Worm (Caenorhabditis elegans): Measurements from ENCODE around the gene prdh-1.

prdh-1 gene

DNA sequence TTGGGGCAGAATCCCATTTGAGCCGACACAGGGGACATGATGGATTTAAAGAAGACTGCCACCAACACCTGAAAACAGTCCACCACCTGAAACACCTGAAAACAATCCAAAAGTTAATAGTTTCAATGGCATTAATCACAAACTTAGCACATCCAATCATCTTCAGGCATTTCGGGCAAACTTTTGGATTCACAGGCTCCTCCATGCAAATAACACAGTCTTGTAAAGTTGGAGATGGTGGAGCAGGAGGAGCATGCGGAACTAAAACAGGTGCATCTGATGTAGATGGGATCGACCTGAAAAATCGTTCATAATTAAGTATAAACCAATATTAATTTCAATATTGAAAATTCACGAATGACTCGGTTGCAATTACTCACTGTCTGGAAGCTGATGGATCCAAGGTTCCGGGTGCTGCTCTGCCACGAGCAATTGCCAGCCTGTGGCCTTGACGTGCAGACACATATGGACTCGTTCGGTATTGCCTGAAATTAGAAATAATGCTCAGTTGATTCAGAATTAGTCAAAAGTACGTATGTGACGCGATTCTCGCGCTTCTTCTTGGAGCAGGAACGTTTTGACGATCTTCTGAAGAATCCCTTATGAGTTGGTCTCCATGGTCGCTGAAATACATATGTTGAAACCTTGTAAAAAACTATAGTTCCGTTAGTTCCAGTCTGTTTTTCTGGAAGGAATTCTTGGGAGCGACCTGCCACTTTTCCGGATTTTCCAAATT lies 41.9 kb downstream of the prdh-1 start:
- no peak for TF ChIP-seq efl-1 (optimal IDR thresholded peaks at IDR 0.05)
- peak in 1 of 2 experiments; percentile 61 for TF ChIP-seq efl-1 (GFP tag; optimal IDR thresholded peaks at IDR 0.05 in 1 of 2)
- TF ChIP-seq unc-86 (tag; optimal IDR thresholded peaks at IDR 0.05) = no peak
- no peak for TF ChIP-seq nhr-76 (tag; optimal IDR thresholded peaks at IDR 0.05)
- TF ChIP-seq nhr-85 (tag) = peak; percentile 66

DNA sequence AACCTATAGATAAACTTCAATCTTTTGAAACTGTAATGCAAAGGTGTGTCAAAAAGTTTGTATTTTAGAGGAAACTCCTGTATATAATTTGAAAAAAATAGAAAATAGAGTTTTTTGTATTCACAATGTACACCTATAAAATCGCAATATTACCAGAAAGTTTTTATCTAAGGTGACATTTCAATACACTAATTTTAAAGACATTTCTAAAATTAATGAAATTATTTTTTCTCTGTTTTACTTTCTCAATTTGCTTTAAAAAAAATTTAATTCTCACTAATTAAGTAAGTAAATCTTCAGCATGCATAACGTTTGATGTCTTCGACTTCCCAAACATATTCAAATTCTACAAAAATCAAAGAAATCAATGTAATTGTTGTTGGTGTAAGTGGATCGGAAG lies 48.8 kb downstream of the prdh-1 start, which contains the start of gene rga-5:
Gene rga-5, plus strand, starts transcription at position 301 of the 400 bp plus-strand sequence.
- no peak for TF ChIP-seq mef-2 (tag; optimal IDR thresholded peaks at IDR 0.05)
- no peak for TF ChIP-seq aha-1 (tag; optimal IDR thresholded peaks at IDR 0.05)
- TF ChIP-seq alr-1 (tag; optimal IDR thresholded peaks at IDR 0.05; ENCODE audit: borderline replicate concordance) = no peak
- no peak for TF ChIP-seq dpl-1 (GFP tag; optimal IDR thresholded peaks at IDR 0.05)
- TF ChIP-seq rnt-1 (tag; optimal IDR thresholded peaks at IDR 0.05) = no peak
- no peak for TF ChIP-seq nhr-47 (tag; optimal IDR thresholded peaks at IDR 0.05)
- no peak for TF ChIP-seq fos-1 (tag; optimal IDR thresholded peaks at IDR 0.05)
- TF ChIP-seq nhr-90 (tag; optimal IDR thresholded peaks at IDR 0.05; ENCODE audit: poor library complexity) = no peak
- no peak for TF ChIP-seq unc-98 (GFP tag; IDR thresholded peaks at IDR 0.05)
- TF ChIP-seq irx-1 (tag; optimal IDR thresholded peaks at IDR 0.05) = no peak
- TF ChIP-seq vab-15 (tag; optimal IDR thresholded peaks at IDR 0.05) = no peak
- no peak for TF ChIP-seq ceh-63 (GFP tag; optimal IDR thresholded peaks at IDR 0.05)
- no peak for TF ChIP-seq nhr-71 (tag; optimal IDR thresholded peaks at IDR 0.05)
- no peak for TF ChIP-seq elt-2 (tag; optimal IDR thresholded peaks at IDR 0.05)
- TF ChIP-seq C16A3.4 (tag; optimal IDR thresholded peaks at IDR 0.05) = no peak

DNA sequence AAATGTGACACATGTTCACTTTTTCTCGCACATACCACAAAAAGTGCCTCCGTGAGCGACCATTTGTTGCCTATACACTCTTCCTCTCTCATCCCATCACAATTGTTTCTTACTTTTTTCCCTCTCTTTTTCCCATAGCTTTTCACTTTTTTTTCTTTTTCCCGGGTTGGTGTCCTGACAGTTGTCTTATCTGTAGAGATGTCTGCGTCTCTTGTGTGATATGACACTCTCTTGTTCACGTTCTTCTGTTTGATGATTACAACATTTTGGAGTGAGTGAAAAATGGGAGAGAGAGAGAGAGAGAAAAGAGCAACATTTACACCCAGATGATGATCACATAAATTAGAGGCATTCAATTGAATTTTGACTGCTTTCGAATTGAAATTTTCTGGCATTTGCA lies 50.1 kb downstream of the prdh-1 start:
- TF ChIP-seq ceh-8 (GFP tag; optimal IDR thresholded peaks at IDR 0.05) = no peak
- TF ChIP-seq hlh-4 (tag; optimal IDR thresholded peaks at IDR 0.05) = no peak
- peak; percentile 96 for TF ChIP-seq lin-14 (GFP tag; optimal IDR thresholded peaks at IDR 0.05)
- peak in 2 of 3 experiments; percentile 21 to 24 for TF ChIP-seq dpl-1 (GFP tag; optimal IDR thresholded peaks at IDR 0.05)
- no peak for TF ChIP-seq xbp-1 (tag; optimal IDR thresholded peaks at IDR 0.05)
- peak; percentile 48 for TF ChIP-seq C16A3.4 (tag; optimal IDR thresholded peaks at IDR 0.05)
- TF ChIP-seq isw-1 (GFP tag; IDR thresholded peaks at IDR 0.05) = no peak
- TF ChIP-seq grh-1 (GFP tag; IDR thresholded peaks at IDR 0.05) = no peak
- peak; percentile 88 for TF ChIP-seq nhr-71 (tag; optimal IDR thresholded peaks at IDR 0.05)
- no peak for TF ChIP-seq nhr-76 (tag; optimal IDR thresholded peaks at IDR 0.05)
- TF ChIP-seq mdl-1 (tag; optimal IDR thresholded peaks at IDR 0.05) = peak in 1 of 2 experiments; percentile 47
- TF ChIP-seq hlh-17 (GFP tag; optimal IDR thresholded peaks at IDR 0.05; ENCODE audit: borderline replicate concordance) = no peak
- peak; percentile 76 for TF ChIP-seq pag-3 (tag; optimal IDR thresholded peaks at IDR 0.05; ENCODE audit: borderline replicate concordance, insufficient read depth)
- no peak for TF ChIP-seq ceh-90 (tag; optimal IDR thresholded peaks at IDR 0.05)
- no peak for TF ChIP-seq ama-1 (optimal IDR thresholded peaks at IDR 0.05)
- peak; percentile 24 for TF ChIP-seq ztf-4 (tag; optimal IDR thresholded peaks at IDR 0.05)
- TF ChIP-seq nhr-47 (tag; optimal IDR thresholded peaks at IDR 0.05) = peak; percentile 43
- peak; percentile 18 for TF ChIP-seq unc-130 (tag; optimal IDR thresholded peaks at IDR 0.05)
- peak; percentile 56 to 57 for TF ChIP-seq efl-1 (optimal IDR thresholded peaks at IDR 0.05)
- peak; percentile 22 to 92 for TF ChIP-seq efl-1 (GFP tag; optimal IDR thresholded peaks at IDR 0.05 in 1 of 2)
- TF ChIP-seq egl-13 (tag; optimal IDR thresholded peaks at IDR 0.05) = no peak
- no peak for TF ChIP-seq nhr-85 (tag)
- peak; percentile 47 for TF ChIP-seq swsn-7 (tag; optimal IDR thresholded peaks at IDR 0.05)
- peak; percentile 23 for TF ChIP-seq tbx-2 (tag; optimal IDR thresholded peaks at IDR 0.05)
- TF ChIP-seq skn-1 (tag; optimal IDR thresholded peaks at IDR 0.05) = peak; percentile 9
- TF ChIP-seq lin-35 (GFP tag; optimal IDR thresholded peaks at IDR 0.05) = peak; percentile 18 to 41
- TF ChIP-seq nhr-19 (GFP tag; conservative IDR thresholded peaks at IDR 0.05) = peak; percentile 65
- TF ChIP-seq mep-1 (tag; optimal IDR thresholded peaks at IDR 0.05) = peak; percentile 17
- TF ChIP-seq elt-2 (tag; optimal IDR thresholded peaks at IDR 0.05) = peak; percentile 69
- TF ChIP-seq nhr-20 (tag; optimal IDR thresholded peaks at IDR 0.05) = peak; percentile 63
- no peak for TF ChIP-seq ets-5 (GFP tag; IDR thresholded peaks at IDR 0.05)
- peak; percentile 87 for TF ChIP-seq rnt-1 (tag; optimal IDR thresholded peaks at IDR 0.05)
- TF ChIP-seq tlp-1 (tag; optimal IDR thresholded peaks at IDR 0.05) = no peak
- no peak for TF ChIP-seq fkh-8 (tag; optimal IDR thresholded peaks at IDR 0.05)
- no peak for TF ChIP-seq ces-1 (GFP tag; optimal IDR thresholded peaks at IDR 0.05)
- TF ChIP-seq aha-1 (tag; optimal IDR thresholded peaks at IDR 0.05) = no peak
- TF ChIP-seq fos-1 (tag; optimal IDR thresholded peaks at IDR 0.05) = no peak
- TF ChIP-seq snu-23 (GFP tag; optimal IDR thresholded peaks at IDR 0.05) = peak; percentile 72
